Fruit fly (Drosophila melanogaster) whole organism, embryonic: ENCODE measurements around the gene Ccz1.

Experiments used
- Asciz ChIP-seq: fragments of 200-800 bp; sonication (Bioruptor generic); optimal IDR thresholded peaks from 2 replicates; lab custom pipeline; 2017; ENCODE audit warnings: missing biosample characterization, mild to moderate bottlenecking, missing genetic modification characterization, missing genetic modification reagents
- B-H1 ChIP-seq: fragments of 200-800 bp; sonication (Bioruptor generic); IDR thresholded peaks from 3 replicates; pipeline ENCODE4 v1.3.6; 2022; ENCODE audit warnings: missing biosample characterization, missing genetic modification characterization
- CG10274 ChIP-seq: fragments of 200-800 bp; sonication (Bioruptor generic); optimal IDR thresholded peaks from 3 replicates; lab custom pipeline; 2017; ENCODE audit warnings: missing biosample characterization, mild to moderate bottlenecking, missing genetic modification characterization
- CG12155 ChIP-seq: fragments of 200-800 bp; sonication (Bioruptor generic); optimal IDR thresholded peaks from 3 replicates; lab custom pipeline; 2016; ENCODE audit warnings: missing biosample characterization, missing genetic modification characterization
- CG12236 ChIP-seq: fragments of 200-800 bp; sonication (Bioruptor generic); optimal IDR thresholded peaks from 2 replicates; lab custom pipeline; 2016; ENCODE audit warnings: missing biosample characterization, missing genetic modification characterization
- CG12391 ChIP-seq: fragments of 200-800 bp; sonication (Bioruptor generic); optimal IDR thresholded peaks from 3 replicates; lab custom pipeline; 2018; ENCODE audit warnings: missing biosample characterization, mild to moderate bottlenecking, missing genetic modification characterization, moderate library complexity
- CG1602 ChIP-seq: fragments of 200-800 bp; sonication (Bioruptor generic); optimal IDR thresholded peaks from 3 replicates; lab custom pipeline; 2016; ENCODE audit warnings: missing biosample characterization, missing genetic modification characterization
- CG16813 ChIP-seq: fragments of 200-800 bp; sonication (Bioruptor generic); IDR thresholded peaks from 3 replicates; pipeline ENCODE4 v1.3.6; 2022; ENCODE audit warnings: missing biosample characterization, missing genetic modification characterization; ENCODE audit not compliant: partially characterized antibody
- CG16815 ChIP-seq: fragments of 200-800 bp; sonication (Bioruptor generic); optimal IDR thresholded peaks from 3 replicates; lab custom pipeline; 2017; ENCODE audit warnings: missing biosample characterization, mild to moderate bottlenecking, missing genetic modification characterization
- CG17385 ChIP-seq: fragments of 200-800 bp; sonication (Bioruptor generic); optimal IDR thresholded peaks from 3 replicates; lab custom pipeline; 2018; ENCODE audit warnings: missing biosample characterization, mild to moderate bottlenecking, missing genetic modification characterization
- CG1792 ChIP-seq: fragments of 200-800 bp; sonication (Bioruptor generic); optimal IDR thresholded peaks from 2 replicates; lab custom pipeline; 2016; ENCODE audit warnings: missing biosample characterization, missing genetic modification characterization
- CG2120 ChIP-seq: fragments of 200-800 bp; sonication (Bioruptor generic); optimal IDR thresholded peaks from 3 replicates; lab custom pipeline; 2016; ENCODE audit warnings: missing biosample characterization, missing genetic modification characterization
- CG2129 ChIP-seq: fragments of 200-800 bp; sonication (Bioruptor generic); IDR thresholded peaks from 2 replicates; pipeline ENCODE4 v1.3.6; 2022; ENCODE audit warnings: missing biosample characterization, missing genetic modification characterization; ENCODE audit not compliant: partially characterized antibody
- CG2712 ChIP-seq: fragments of 200-800 bp; optimal IDR thresholded peaks from 3 replicates; lab custom pipeline; 2019; ENCODE audit warnings: missing biosample characterization, mild to moderate bottlenecking, missing genetic modification characterization, moderate library complexity
- CG30020 ChIP-seq: fragments of 200-800 bp; optimal IDR thresholded peaks from 2 replicates; lab custom pipeline; 2019; ENCODE audit warnings: missing biosample characterization, mild to moderate bottlenecking, missing genetic modification characterization, moderate library complexity
- CG30403 ChIP-seq: fragments of 200-800 bp; sonication (Bioruptor generic); optimal IDR thresholded peaks from 3 replicates; lab custom pipeline; 2016; ENCODE audit warnings: missing biosample characterization, missing genetic modification characterization
- CG34224 ChIP-seq: fragments of 200-800 bp; sonication (Bioruptor generic); IDR thresholded peaks from 3 replicates; pipeline ENCODE4 v1.3.6; 2022; ENCODE audit warnings: missing biosample characterization, missing genetic modification characterization; ENCODE audit not compliant: partially characterized antibody
- CG4328 ChIP-seq: fragments of 200-800 bp; sonication (Bioruptor generic); optimal IDR thresholded peaks from 3 replicates; lab custom pipeline; 2017; ENCODE audit warnings: missing biosample characterization, missing genetic modification reagents, missing genetic modification characterization
- CG4854 ChIP-seq: fragments of 200-800 bp; sonication (Bioruptor generic); optimal IDR thresholded peaks from 2 replicates; lab custom pipeline; 2016; ENCODE audit warnings: missing biosample characterization, missing genetic modification characterization, inconsistent platforms
- CG7745 ChIP-seq: fragments of 200-800 bp; sonication (Bioruptor generic); optimal IDR thresholded peaks from 2 replicates; lab custom pipeline; 2018; ENCODE audit warnings: missing biosample characterization, mild to moderate bottlenecking, missing genetic modification characterization, moderate library complexity
- CG7839 ChIP-seq: fragments of 200-800 bp; sonication (Bioruptor generic); optimal IDR thresholded peaks from 3 replicates; lab custom pipeline; 2018; ENCODE audit warnings: missing biosample characterization, mild to moderate bottlenecking, missing genetic modification characterization, moderate library complexity
- CG8359 ChIP-seq: fragments of 200-800 bp; sonication (Bioruptor generic); optimal IDR thresholded peaks from 2 replicates; lab custom pipeline; 2017; ENCODE audit warnings: missing biosample characterization, mild to moderate bottlenecking, missing genetic modification characterization, borderline replicate concordance
- CG8388 ChIP-seq: fragments of 200-800 bp; sonication (Bioruptor generic); optimal IDR thresholded peaks from 2 replicates; lab custom pipeline; 2019; ENCODE audit warnings: missing biosample characterization, mild to moderate bottlenecking, missing genetic modification characterization, moderate library complexity
- CG8924 ChIP-seq: fragments of 200-800 bp; optimal IDR thresholded peaks from 3 replicates; lab custom pipeline; 2019; ENCODE audit warnings: missing biosample characterization, mild to moderate bottlenecking, missing genetic modification characterization, moderate library complexity
- CG9437 ChIP-seq: fragments of 200-800 bp; sonication (Bioruptor generic); optimal IDR thresholded peaks from 2 replicates; lab custom pipeline; 2018; ENCODE audit warnings: missing biosample characterization, mild to moderate bottlenecking, missing genetic modification characterization
- CG9609 ChIP-seq: fragments of 200-800 bp; sonication (Bioruptor generic); optimal IDR thresholded peaks from 3 replicates; lab custom pipeline; 2016; ENCODE audit warnings: missing biosample characterization, missing genetic modification characterization
- CG9932 ChIP-seq: fragments of 200-800 bp; sonication (Bioruptor generic); IDR thresholded peaks from 2 replicates; pipeline ENCODE4 v1.3.6; 2022; ENCODE audit warnings: missing biosample characterization, missing genetic modification characterization
- Doc2 ChIP-seq: fragments of 200-800 bp; sonication (Bioruptor generic); IDR thresholded peaks from 2 replicates; pipeline ENCODE4 v1.3.6; 2022; ENCODE audit warnings: missing biosample characterization, missing genetic modification characterization
- Drgx ChIP-seq: fragments of 200-800 bp; sonication (Bioruptor generic); IDR thresholded peaks from 2 replicates; pipeline ENCODE4 v1.3.6; 2022; ENCODE audit warnings: missing biosample characterization, missing genetic modification characterization
- Lhr ChIP-seq: fragments of 200-800 bp; sonication (Bioruptor generic); optimal IDR thresholded peaks from 3 replicates; lab custom pipeline; 2017; ENCODE audit warnings: mild to moderate bottlenecking, missing biosample characterization, missing genetic modification reagents, missing genetic modification characterization
- Mes4 ChIP-seq: fragments of 200-800 bp; sonication (Bioruptor generic); optimal IDR thresholded peaks from 2 replicates; lab custom pipeline; 2016; ENCODE audit warnings: missing biosample characterization, missing genetic modification characterization
- PHDP ChIP-seq: fragments of 200-800 bp; sonication (Bioruptor generic); optimal IDR thresholded peaks from 3 replicates; lab custom pipeline; 2018; ENCODE audit warnings: missing biosample characterization, mild to moderate bottlenecking, missing genetic modification characterization, moderate library complexity
- Poxn ChIP-seq: fragments of 200-800 bp; sonication (Bioruptor generic); IDR thresholded peaks from 2 replicates; pipeline ENCODE4 v1.3.6; 2022; ENCODE audit warnings: missing biosample characterization, missing genetic modification characterization
- Sox100B ChIP-seq: fragments of 200-800 bp; sonication (Bioruptor generic); optimal IDR thresholded peaks from 3 replicates; lab custom pipeline; 2018; ENCODE audit warnings: missing biosample characterization, mild to moderate bottlenecking, missing genetic modification characterization
- Ssrp ChIP-seq: fragments of 200-800 bp; sonication (Bioruptor generic); optimal IDR thresholded peaks from 2 replicates; lab custom pipeline; 2018; ENCODE audit warnings: missing biosample characterization, mild to moderate bottlenecking, missing genetic modification characterization, moderate library complexity
- bcd ChIP-seq: fragments of 200-800 bp; sonication (Bioruptor generic); optimal IDR thresholded peaks from 2 replicates; lab custom pipeline; 2017; ENCODE audit warnings: missing biosample characterization, mild to moderate bottlenecking, missing genetic modification characterization
- bsh ChIP-seq, 2 experiments: fragments of 200-800 bp; sonication (Bioruptor generic); optimal IDR thresholded peaks; 2 replicates each; lab custom pipeline; 2017 to 2018; ENCODE audit warnings: mild to moderate bottlenecking in 2 of 2, missing biosample characterization in 2 of 2, missing genetic modification characterization in 2 of 2, moderate library complexity in 1 of 2
- dpn ChIP-seq, 2 experiments: fragments of 200-800 bp; sonication (Bioruptor generic); optimal IDR thresholded peaks; 3 replicates each; lab custom pipeline; 2016; ENCODE audit warnings: missing biosample characterization in 2 of 2, missing genetic modification characterization in 2 of 2
- fd96Cb ChIP-seq: fragments of 200-800 bp; sonication (Bioruptor generic); optimal IDR thresholded peaks from 2 replicates; lab custom pipeline; 2018; ENCODE audit warnings: missing biosample characterization, mild to moderate bottlenecking, missing genetic modification characterization, moderate library complexity
- grau ChIP-seq: fragments of 200-800 bp; optimal IDR thresholded peaks from 3 replicates; lab custom pipeline; 2019; ENCODE audit warnings: missing biosample characterization, mild to moderate bottlenecking, missing genetic modification characterization, moderate library complexity
- hkb ChIP-seq, 2 experiments: fragments of 200-800 bp in 1 of 2; fragments of >200 bp in 1 of 2; sonication (Bioruptor generic) in 1 of 2; IDR thresholded peaks in 1 of 2; optimal IDR thresholded peaks in 1 of 2; 2 replicates each; pipeline versions ENCODE4 v1.3.6 to Lab custom; 2017 to 2022; ENCODE audit warnings: missing biosample characterization in 1 of 2, missing genetic modification characterization in 1 of 2
- inv ChIP-seq: fragments of 200-800 bp; sonication (Bioruptor generic); IDR thresholded peaks from 2 replicates; pipeline ENCODE4 v1.3.6; 2022; ENCODE audit warnings: missing biosample characterization, missing genetic modification characterization; ENCODE audit not compliant: partially characterized antibody
- knrl ChIP-seq: fragments of 200-800 bp; sonication (Bioruptor generic); IDR thresholded peaks from 3 replicates; pipeline ENCODE4 v1.3.6; 2022; ENCODE audit warnings: missing biosample characterization, missing genetic modification characterization; ENCODE audit not compliant: partially characterized antibody
- oc ChIP-seq: fragments of 200-800 bp; sonication (Bioruptor generic); optimal IDR thresholded peaks from 2 replicates; lab custom pipeline; 2018; ENCODE audit warnings: missing biosample characterization, mild to moderate bottlenecking, missing genetic modification characterization, moderate library complexity
- org-1 ChIP-seq: fragments of 200-800 bp; sonication (Bioruptor generic); optimal IDR thresholded peaks from 2 replicates; lab custom pipeline; 2017; ENCODE audit warnings: missing biosample characterization, missing genetic modification characterization
- phol ChIP-seq: fragments of 200-800 bp; sonication (Bioruptor generic); optimal IDR thresholded peaks from 3 replicates; lab custom pipeline; 2018; ENCODE audit warnings: missing biosample characterization, mild to moderate bottlenecking, missing genetic modification characterization, moderate library complexity
- scrt ChIP-seq: fragments of 200-800 bp; sonication (Bioruptor generic); optimal IDR thresholded peaks from 2 replicates; lab custom pipeline; 2018; ENCODE audit warnings: missing biosample characterization, mild to moderate bottlenecking, missing genetic modification characterization, moderate library complexity
- sens ChIP-seq: fragments of 200-800 bp; sonication (Bioruptor generic); peaks from one replicate; lab custom pipeline; 2016; ENCODE audit warnings: missing biosample characterization, missing genetic modification characterization
- toy ChIP-seq: fragments of 200-800 bp; sonication (Bioruptor generic); IDR thresholded peaks from 2 replicates; pipeline ENCODE4 v1.3.6; 2022; ENCODE audit warnings: missing biosample characterization, missing genetic modification characterization
- vvl ChIP-seq: fragments of 200-800 bp; sonication (Bioruptor generic); IDR thresholded peaks from 2 replicates; pipeline ENCODE4 v1.3.6; 2022; ENCODE audit warnings: missing biosample characterization, missing genetic modification characterization

The Ccz1 gene

dm6 chr3L:3873094-3873493, 25.9 kb downstream of the Ccz1 start (continued):
- TF ChIP-seq CG16813 (no peak), oc (tag; lab: Kevin White, UChicago) (peak; percentile 20), B-H1 (no peak), CG2120 (GFP tag; lab: Kevin White, UChicago) (no peak), bsh (GFP tag; optimal IDR thresholded peaks at IDR 0.05; lab: Kevin White, UChicago) (peak in 1 of 2 experiments; percentile 85), CG9932 (GFP tag; lab: Robert Waterston, UW) (no peak), org-1 (GFP tag; lab: Kevin White, UChicago) (peak; percentile 12), CG4854 (GFP tag; lab: Kevin White, UChicago) (no peak), CG1792 (GFP tag; lab: Kevin White, UChicago) (no peak), Lhr (GFP tag; lab: Kevin White, UChicago) (peak; percentile 18), CG16815 (peak; percentile 29), inv (no peak), CG12391 (tag; lab: Kevin White, UChicago) (peak; percentile 70), CG9437 (GFP tag; lab: Kevin White, UChicago) (peak; percentile 55), CG12155 (GFP tag; lab: Kevin White, UChicago) (no peak), bcd (peak; percentile 9), PHDP (tag; lab: Kevin White, UChicago) (peak; percentile 58), fd96Cb (tag; lab: Kevin White, UChicago) (peak; percentile 36), dpn (GFP tag; optimal IDR thresholded peaks at IDR 0.05; lab: Kevin White, UChicago) (no peak), CG8924 (tag; lab: Kevin White, UChicago) (peak; percentile 63), CG7745 (no peak), Sox100B (peak; percentile 37), CG7839 (tag; lab: Kevin White, UChicago) (peak; percentile 53), Mes4 (GFP tag; lab: Kevin White, UChicago) (no peak), scrt (GFP tag; lab: Kevin White, UChicago) (no peak), toy (GFP tag; lab: Robert Waterston, UW) (no peak), grau (peak; percentile 59), CG8359 (GFP tag; lab: Kevin White, UChicago) (no peak), CG2129 (GFP tag; lab: Robert Waterston, UW) (no peak), knrl (GFP tag; lab: Robert Waterston, UW) (no peak), CG10274 (no peak), CG12236 (GFP tag; lab: Kevin White, UChicago) (no peak), Drgx (GFP tag; lab: Robert Waterston, UW) (no peak), CG30403 (GFP tag; lab: Kevin White, UChicago) (peak; percentile 47), CG9609 (GFP tag; lab: Kevin White, UChicago) (no peak), CG8388 (GFP tag; lab: Kevin White, UChicago) (peak; percentile 69), Asciz (GFP tag; lab: Kevin White, UChicago) (no peak), Poxn (GFP tag; lab: Robert Waterston, UW) (no peak), CG34224 (GFP tag; lab: Robert Waterston, UW) (no peak), CG17385 (GFP tag; lab: Kevin White, UChicago) (peak; percentile 23), CG2712 (tag; lab: Kevin White, UChicago) (peak; percentile 79), Ssrp (tag; lab: Kevin White, UChicago) (peak; percentile 71), sens (GFP tag; lab: Kevin White, UChicago) (peak; percentile 42), Doc2 (GFP tag; lab: Robert Waterston, UW) (no peak), hkb (optimal IDR thresholded peaks at IDR 0.05; lab: Kevin White, UChicago) (no peak), hkb (GFP tag; IDR thresholded peaks at IDR 0.05; lab: Robert Waterston, UW) (no peak), CG4328 (GFP tag; lab: Kevin White, UChicago) (no peak), vvl (GFP tag; lab: Robert Waterston, UW) (0 out of 2 replicates have a peak, but pooled peaks have one; percentile 20), phol (tag; lab: Kevin White, UChicago) (peak; percentile 57), CG1602 (GFP tag; lab: Kevin White, UChicago) (peak; percentile 37), CG30020 (tag; lab: Kevin White, UChicago) (peak; percentile 22)
